Worm (Caenorhabditis elegans): ENCODE data around the gene spig-3.

Gene spig-3

ce11 chrV:14328806-14329205 is 29.3 kb upstream of the spig-3 start, which contains the start of gene pepm-1:
TSS of gene pepm-1 (plus strand) at chrV:14329106.
- TF ChIP-seq hnd-1 (tag; optimal IDR thresholded peaks at IDR 0.05) = no peak
- no peak for TF ChIP-seq ceh-36 (tag; optimal IDR thresholded peaks at IDR 0.05)
- no peak for TF ChIP-seq sea-1 (GFP tag; conservative IDR thresholded peaks at IDR 0.05)
- no peak for TF ChIP-seq ceh-13 (GFP tag; optimal IDR thresholded peaks at IDR 0.05)

- TF ChIP-seq ceh-13 (GFP tag; optimal IDR thresholded peaks at IDR 0.05) (no peak), pes-1 (GFP tag; IDR thresholded peaks at IDR 0.05) (no peak), hmbx-1 (tag; optimal IDR thresholded peaks at IDR 0.05) (no peak), sea-1 (GFP tag; conservative IDR thresholded peaks at IDR 0.05) (no peak), B0310.2 (tag; optimal IDR thresholded peaks at IDR 0.05) (no peak), hnd-1 (tag; optimal IDR thresholded peaks at IDR 0.05) (no peak), ama-1 (optimal IDR thresholded peaks at IDR 0.05) (no peak), scrt-1 (GFP tag; IDR thresholded peaks at IDR 0.05) (no peak), aly-1 (tag; optimal IDR thresholded peaks at IDR 0.05) (no peak), tra-4 (tag; optimal IDR thresholded peaks at IDR 0.05) (no peak), tbx-11 (GFP tag; IDR thresholded peaks at IDR 0.05) (no peak), flt-1 (GFP tag; IDR thresholded peaks at IDR 0.05) (no peak), tbx-37 (GFP tag; conservative IDR thresholded peaks at IDR 0.05) (no peak), ceh-36 (tag; optimal IDR thresholded peaks at IDR 0.05) (no peak), ets-7 (tag; optimal IDR thresholded peaks at IDR 0.05) (no peak), hmg-4 (GFP tag; optimal IDR thresholded peaks at IDR 0.05) (no peak), F13C5.2 (tag; optimal IDR thresholded peaks at IDR 0.05) (no peak)
Measured at ce11 chrV:14327776-14328175, 28.3 kb upstream of the spig-3 start, which contains the start of gene F47B8.5. TSS of gene F47B8.5 (minus strand) at chrV:14327876.

- TF ChIP-seq hmg-4 (GFP tag; optimal IDR thresholded peaks at IDR 0.05) (no peak), F13C5.2 (tag; optimal IDR thresholded peaks at IDR 0.05) (no peak), pes-1 (GFP tag; IDR thresholded peaks at IDR 0.05) (no peak), aly-1 (tag; optimal IDR thresholded peaks at IDR 0.05) (peak; percentile 26), tra-4 (tag; optimal IDR thresholded peaks at IDR 0.05) (no peak), hmbx-1 (tag; optimal IDR thresholded peaks at IDR 0.05) (no peak), sea-1 (GFP tag; conservative IDR thresholded peaks at IDR 0.05) (no peak)
Measured at ce11 chrV:14324502-14325467, 25.3 kb upstream of the spig-3 start, which contains the start of the genes F47B8.4 and F47B8.18. TSS of gene F47B8.4 (minus strand) at chrV:14324673. TSS of gene F47B8.18 (minus strand) at chrV:14325464.

ce11 chrV:14322743-14323142 is 23.3 kb upstream of the spig-3 start, which contains the start of gene F47B8.3:
TSS of gene F47B8.3 (minus strand) at chrV:14323003.
- no peak for TF ChIP-seq scrt-1 (GFP tag; IDR thresholded peaks at IDR 0.05)
- no peak for TF ChIP-seq hnd-1 (tag; optimal IDR thresholded peaks at IDR 0.05)
- no peak for TF ChIP-seq hmg-4 (GFP tag; optimal IDR thresholded peaks at IDR 0.05)
- no peak for TF ChIP-seq tra-4 (tag; optimal IDR thresholded peaks at IDR 0.05)
- TF ChIP-seq hmbx-1 (tag; optimal IDR thresholded peaks at IDR 0.05) = no peak
- no peak for TF ChIP-seq ceh-36 (tag; optimal IDR thresholded peaks at IDR 0.05)

- TF ChIP-seq tra-4 (tag; optimal IDR thresholded peaks at IDR 0.05) = no peak
- TF ChIP-seq ama-1 (optimal IDR thresholded peaks at IDR 0.05) = no peak
- TF ChIP-seq B0310.2 (tag; optimal IDR thresholded peaks at IDR 0.05) = no peak
- no peak; the same call in 1 of the 2 replicates for TF ChIP-seq scrt-1 (GFP tag; IDR thresholded peaks at IDR 0.05)
- TF ChIP-seq hmbx-1 (tag; optimal IDR thresholded peaks at IDR 0.05) = no peak
- 0 out of 2 replicates have a peak, but pooled peaks have one; percentile 21 for TF ChIP-seq sea-1 (GFP tag; conservative IDR thresholded peaks at IDR 0.05)
- no peak for TF ChIP-seq tbx-11 (GFP tag; IDR thresholded peaks at IDR 0.05)
Measured at ce11 chrV:14320730-14321319, 21.4 kb upstream of the spig-3 start.

ce11 chrV:14320246-14320645 is 20.8 kb upstream of the spig-3 start, which contains the start of gene F47B8.14:
TSS of gene F47B8.14 (plus strand) at chrV:14320546.
- TF ChIP-seq aly-1 (tag; optimal IDR thresholded peaks at IDR 0.05) (no peak), ceh-13 (GFP tag; optimal IDR thresholded peaks at IDR 0.05) (no peak), ets-7 (tag; optimal IDR thresholded peaks at IDR 0.05) (no peak), tbx-11 (GFP tag; IDR thresholded peaks at IDR 0.05) (no peak), hmbx-1 (tag; optimal IDR thresholded peaks at IDR 0.05) (no peak), flt-1 (GFP tag; IDR thresholded peaks at IDR 0.05) (no peak)

- peak; percentile 55 for TF ChIP-seq aly-1 (tag; optimal IDR thresholded peaks at IDR 0.05)
- no peak for TF ChIP-seq ets-7 (tag; optimal IDR thresholded peaks at IDR 0.05)
Measured at ce11 chrV:14319101-14319781, 19.8 kb upstream of the spig-3 start, which contains the start of gene F47B8.13. TSS of gene F47B8.13 (minus strand) at chrV:14319731.

ce11 chrV:14317621-14318020 is 18.2 kb upstream of the spig-3 start:
- no peak for TF ChIP-seq B0310.2 (tag; optimal IDR thresholded peaks at IDR 0.05)
- TF ChIP-seq flt-1 (GFP tag; IDR thresholded peaks at IDR 0.05) = no peak
- no peak for TF ChIP-seq scrt-1 (GFP tag; IDR thresholded peaks at IDR 0.05)
- TF ChIP-seq ceh-36 (tag; optimal IDR thresholded peaks at IDR 0.05) = no peak
- TF ChIP-seq hnd-1 (tag; optimal IDR thresholded peaks at IDR 0.05) = no peak
- TF ChIP-seq tbx-11 (GFP tag; IDR thresholded peaks at IDR 0.05) = no peak
- no peak for TF ChIP-seq F13C5.2 (tag; optimal IDR thresholded peaks at IDR 0.05)
- TF ChIP-seq ets-7 (tag; optimal IDR thresholded peaks at IDR 0.05) = no peak
- no peak for TF ChIP-seq aly-1 (tag; optimal IDR thresholded peaks at IDR 0.05)
- no peak for TF ChIP-seq hmg-4 (GFP tag; optimal IDR thresholded peaks at IDR 0.05)
- no peak for TF ChIP-seq ceh-13 (GFP tag; optimal IDR thresholded peaks at IDR 0.05)
- no peak for TF ChIP-seq sea-1 (GFP tag; conservative IDR thresholded peaks at IDR 0.05)
- TF ChIP-seq tbx-37 (GFP tag; conservative IDR thresholded peaks at IDR 0.05) = no peak
- no peak for TF ChIP-seq tra-4 (tag; optimal IDR thresholded peaks at IDR 0.05)
- TF ChIP-seq ama-1 (optimal IDR thresholded peaks at IDR 0.05) = no peak
- TF ChIP-seq hmbx-1 (tag; optimal IDR thresholded peaks at IDR 0.05) = no peak
- no peak for TF ChIP-seq pes-1 (GFP tag; IDR thresholded peaks at IDR 0.05)

Measured in whole organism, early embryonic.